Fruit fly (Drosophila melanogaster) whole organism, embryonic: ENCODE measurements around the gene Nf1.

Source experiments
- Ada2b ChIP-seq: fragments of 200-800 bp; sonication (Bioruptor generic); IDR thresholded peaks from 2 replicates; pipeline ENCODE4 v1.3.6; 2022; ENCODE audit warnings: missing biosample characterization, missing genetic modification characterization
- Antp ChIP-seq: fragments of 200-800 bp; sonication (Bioruptor generic); optimal IDR thresholded peaks from 3 replicates; lab custom pipeline; 2016; ENCODE audit warnings: missing biosample characterization, missing genetic modification characterization
- BtbVII ChIP-seq: fragments of 200-800 bp; sonication (Bioruptor generic); optimal IDR thresholded peaks from 3 replicates; lab custom pipeline; 2017; ENCODE audit warnings: missing biosample characterization, mild to moderate bottlenecking, missing genetic modification characterization
- CG10274 ChIP-seq: fragments of 200-800 bp; sonication (Bioruptor generic); optimal IDR thresholded peaks from 3 replicates; lab custom pipeline; 2017; ENCODE audit warnings: missing biosample characterization, mild to moderate bottlenecking, missing genetic modification characterization
- CG12219 ChIP-seq: fragments of 200-800 bp; sonication (Bioruptor generic); optimal IDR thresholded peaks from 3 replicates; lab custom pipeline; 2018; ENCODE audit warnings: missing biosample characterization, mild to moderate bottlenecking, missing genetic modification characterization
- CG1233 ChIP-seq: fragments of 200-800 bp; sonication (Bioruptor generic); optimal IDR thresholded peaks from 4 replicates; lab custom pipeline; 2018; ENCODE audit warnings: missing biosample characterization, mild to moderate bottlenecking, missing genetic modification characterization
- CG12659 ChIP-seq: fragments of 200-800 bp; sonication (Bioruptor generic); optimal IDR thresholded peaks from 3 replicates; lab custom pipeline; 2017; ENCODE audit warnings: mild to moderate bottlenecking, missing biosample characterization, missing genetic modification reagents, missing genetic modification characterization
- CG13775 ChIP-seq: fragments of 200-800 bp; sonication (Bioruptor generic); optimal IDR thresholded peaks from 3 replicates; lab custom pipeline; 2017; ENCODE audit warnings: missing biosample characterization, mild to moderate bottlenecking, missing genetic modification characterization
- CG14441 ChIP-seq: fragments of 200-800 bp; sonication (Bioruptor generic); IDR thresholded peaks from 2 replicates; pipeline ENCODE4 v1.3.6; 2022; ENCODE audit warnings: missing biosample characterization, missing genetic modification characterization
- CG16813 ChIP-seq: fragments of 200-800 bp; sonication (Bioruptor generic); IDR thresholded peaks from 3 replicates; pipeline ENCODE4 v1.3.6; 2022; ENCODE audit warnings: missing biosample characterization, missing genetic modification characterization; ENCODE audit not compliant: partially characterized antibody
- CG17328 ChIP-seq: fragments of 200-800 bp; sonication (Bioruptor generic); IDR thresholded peaks from 2 replicates; pipeline ENCODE4 v1.3.6; 2022; ENCODE audit warnings: missing biosample characterization, missing genetic modification characterization
- CG17359 ChIP-seq: fragments of 200-800 bp; sonication (Bioruptor generic); optimal IDR thresholded peaks from 3 replicates; lab custom pipeline; 2018; ENCODE audit warnings: missing biosample characterization, mild to moderate bottlenecking, missing genetic modification characterization, moderate library complexity
- CG17361 ChIP-seq: fragments of 200-800 bp; sonication (Bioruptor generic); IDR thresholded peaks from 3 replicates; pipeline ENCODE4 v1.3.6; 2022; ENCODE audit warnings: missing biosample characterization, missing genetic modification characterization
- CG1792 ChIP-seq: fragments of 200-800 bp; sonication (Bioruptor generic); optimal IDR thresholded peaks from 2 replicates; lab custom pipeline; 2016; ENCODE audit warnings: missing biosample characterization, missing genetic modification characterization
- CG2199 ChIP-seq: fragments of 200-800 bp; sonication (Bioruptor generic); IDR thresholded peaks from 3 replicates; pipeline ENCODE4 v1.3.6; 2022; ENCODE audit warnings: missing biosample characterization, missing genetic modification characterization
- CG2875 ChIP-seq: fragments of 200-800 bp; sonication (Bioruptor generic); optimal IDR thresholded peaks from 2 replicates; lab custom pipeline; 2017; ENCODE audit warnings: missing biosample characterization, mild to moderate bottlenecking, missing genetic modification characterization, missing genetic modification reagents
- CG31224 ChIP-seq: fragments of 200-800 bp; sonication (Bioruptor generic); IDR thresholded peaks from 2 replicates; pipeline ENCODE4 v1.3.6; 2022; ENCODE audit warnings: missing biosample characterization, missing genetic modification characterization
- CG32767 ChIP-seq: fragments of 200-800 bp; sonication (Bioruptor generic); IDR thresholded peaks from 2 replicates; pipeline ENCODE4 v1.3.6; 2022; ENCODE audit warnings: missing biosample characterization, missing genetic modification characterization
- CG33557 ChIP-seq: fragments of 200-800 bp; sonication (Bioruptor generic); optimal IDR thresholded peaks from 2 replicates; lab custom pipeline; 2019; ENCODE audit warnings: missing biosample characterization, mild to moderate bottlenecking, missing genetic modification characterization, moderate library complexity
- CG34422 ChIP-seq: fragments of 200-800 bp; sonication (Bioruptor generic); IDR thresholded peaks from 3 replicates; pipeline ENCODE4 v1.3.6; 2022; ENCODE audit warnings: missing biosample characterization, missing genetic modification characterization
- CG3726 ChIP-seq: fragments of 200-800 bp; sonication (Bioruptor generic); IDR thresholded peaks from 3 replicates; pipeline ENCODE4, ENCODE4 v1.3.6; 2022; ENCODE audit warnings: missing biosample characterization, missing genetic modification characterization
- CG6654 ChIP-seq: fragments of 200-800 bp; sonication (Bioruptor generic); optimal IDR thresholded peaks from 2 replicates; lab custom pipeline; 2017; ENCODE audit warnings: missing biosample characterization, mild to moderate bottlenecking, missing genetic modification characterization
- CG7372 ChIP-seq: fragments of 200-800 bp; sonication (Bioruptor generic); IDR thresholded peaks from 2 replicates; pipeline ENCODE4 v1.3.6; 2022; ENCODE audit warnings: missing biosample characterization, missing genetic modification characterization
- CG8944 ChIP-seq: fragments of 200-800 bp; sonication (Bioruptor generic); optimal IDR thresholded peaks from 3 replicates; lab custom pipeline; 2016; ENCODE audit warnings: missing biosample characterization, missing genetic modification characterization
- CG9797 ChIP-seq: fragments of 200-800 bp; sonication (Bioruptor generic); optimal IDR thresholded peaks from 3 replicates; lab custom pipeline; 2018; ENCODE audit warnings: missing biosample characterization, mild to moderate bottlenecking, missing genetic modification characterization
- Chrac-16 ChIP-seq: fragments of 200-800 bp; sonication (Bioruptor generic); optimal IDR thresholded peaks from 3 replicates; lab custom pipeline; 2016; ENCODE audit warnings: missing biosample characterization, missing genetic modification characterization
- CkIIα-i1 ChIP-seq: fragments of 200-800 bp; sonication (Bioruptor generic); IDR thresholded peaks from 2 replicates; pipeline ENCODE4 v1.3.6; 2022; ENCODE audit warnings: missing biosample characterization, missing genetic modification characterization
- Doc3 ChIP-seq: fragments of 200-800 bp; sonication (Bioruptor generic); IDR thresholded peaks from 3 replicates; pipeline ENCODE4 v1.3.6; 2022; ENCODE audit warnings: missing biosample characterization, missing genetic modification characterization; ENCODE audit not compliant: partially characterized antibody
- E2f2 ChIP-seq: fragments of 200-800 bp; sonication (Bioruptor generic); IDR thresholded peaks from 2 replicates; pipeline ENCODE4 v1.3.6; 2022; ENCODE audit warnings: missing biosample characterization, missing genetic modification characterization
- GATAe ChIP-seq: fragments of 200-800 bp; sonication (Bioruptor generic); conservative IDR thresholded peaks from 2 replicates; pipeline ENCODE4 v1.3.6; 2022; ENCODE audit warnings: missing biosample characterization, missing genetic modification characterization
- HLH3B ChIP-seq: fragments of 200-800 bp; sonication (Bioruptor generic); IDR thresholded peaks from 2 replicates; pipeline ENCODE4 v1.3.6; 2022; ENCODE audit warnings: missing biosample characterization, missing genetic modification characterization
- Hey ChIP-seq: fragments of 200-800 bp; sonication (Bioruptor generic); optimal IDR thresholded peaks from 3 replicates; lab custom pipeline; 2018; ENCODE audit warnings: missing biosample characterization, mild to moderate bottlenecking, missing genetic modification characterization
- Nf-YA ChIP-seq: fragments of 200-800 bp; sonication (Bioruptor generic); IDR thresholded peaks from 2 replicates; pipeline ENCODE4 v1.3.6; 2022; ENCODE audit warnings: missing biosample characterization, missing genetic modification characterization
- Sin3A ChIP-seq: fragments of >200 bp; optimal IDR thresholded peaks from 2 replicates; lab custom pipeline; 2018
- Xrp1 ChIP-seq: fragments of 200-800 bp; sonication (Bioruptor generic); IDR thresholded peaks from 2 replicates; pipeline ENCODE4 v1.3.6; 2022; ENCODE audit warnings: missing biosample characterization, missing genetic modification characterization
- emc ChIP-seq: fragments of 200-800 bp; sonication (Bioruptor generic); optimal IDR thresholded peaks from 2 replicates; lab custom pipeline; 2016; ENCODE audit warnings: missing biosample characterization, missing genetic modification characterization
- exex ChIP-seq: fragments of 200-800 bp; sonication (Bioruptor generic); optimal IDR thresholded peaks from 4 replicates; lab custom pipeline; 2018; ENCODE audit warnings: missing biosample characterization, mild to moderate bottlenecking, missing genetic modification characterization, moderate library complexity
- ftz-f1 ChIP-seq: fragments of 200-800 bp; sonication (Bioruptor generic); optimal IDR thresholded peaks from 2 replicates; lab custom pipeline; 2016; ENCODE audit warnings: missing biosample characterization, missing genetic modification characterization
- gem ChIP-seq: fragments of 200-800 bp; sonication (Bioruptor generic); optimal IDR thresholded peaks from 2 replicates; lab custom pipeline; 2019; ENCODE audit warnings: missing biosample characterization, mild to moderate bottlenecking, missing genetic modification characterization, moderate library complexity
- her ChIP-seq: fragments of 200-800 bp; sonication (Bioruptor generic); optimal IDR thresholded peaks from 2 replicates; lab custom pipeline; 2016; ENCODE audit warnings: missing biosample characterization, missing genetic modification characterization
- klu ChIP-seq: fragments of 200-800 bp; sonication (Bioruptor generic); IDR thresholded peaks from 2 replicates; pipeline ENCODE4 v1.3.6; 2022; ENCODE audit warnings: missing biosample characterization, missing genetic modification characterization
- nerfin-2 ChIP-seq: fragments of 200-800 bp; sonication (Bioruptor generic); IDR thresholded peaks from 2 replicates; pipeline ENCODE4 v1.3.6; 2022; ENCODE audit warnings: missing biosample characterization, missing genetic modification characterization; ENCODE audit not compliant: partially characterized antibody
- pita ChIP-seq: fragments of 200-800 bp; sonication (Bioruptor generic); optimal IDR thresholded peaks from 2 replicates; lab custom pipeline; 2017; ENCODE audit warnings: missing biosample characterization, mild to moderate bottlenecking, missing genetic modification characterization
- pzg ChIP-seq: fragments of 200-800 bp; sonication (Bioruptor generic); optimal IDR thresholded peaks from 3 replicates; lab custom pipeline; 2018; ENCODE audit warnings: missing biosample characterization, mild to moderate bottlenecking, missing genetic modification characterization, moderate library complexity
- row ChIP-seq: fragments of 200-800 bp; sonication (Bioruptor generic); IDR thresholded peaks from 3 replicates; pipeline ENCODE4 v1.3.6; 2022; ENCODE audit warnings: missing biosample characterization, missing genetic modification characterization
- sd ChIP-seq: fragments of 200-800 bp; sonication (Bioruptor generic); optimal IDR thresholded peaks from 3 replicates; lab custom pipeline; 2018; ENCODE audit warnings: missing biosample characterization, mild to moderate bottlenecking, missing genetic modification characterization, moderate library complexity
- sob ChIP-seq: fragments of 200-800 bp; sonication (Bioruptor generic); IDR thresholded peaks from 2 replicates; pipeline ENCODE4 v1.3.6; 2022; ENCODE audit warnings: missing biosample characterization, missing genetic modification characterization
- stwl ChIP-seq: fragments of 200-800 bp; sonication (Bioruptor generic); optimal IDR thresholded peaks from 3 replicates; lab custom pipeline; 2018; ENCODE audit warnings: missing biosample characterization, mild to moderate bottlenecking, missing genetic modification characterization, moderate library complexity
- tna ChIP-seq: fragments of 200-800 bp; sonication (Bioruptor generic); IDR thresholded peaks from 2 replicates; pipeline ENCODE4 v1.3.6; 2022; ENCODE audit warnings: missing biosample characterization, missing genetic modification characterization; ENCODE audit not compliant: partially characterized antibody
- zf30C ChIP-seq: fragments of 200-800 bp; sonication (Bioruptor generic); optimal IDR thresholded peaks from 3 replicates; lab custom pipeline; 2018; ENCODE audit warnings: missing biosample characterization, mild to moderate bottlenecking, missing genetic modification characterization

The Nf1 gene

DNA sequence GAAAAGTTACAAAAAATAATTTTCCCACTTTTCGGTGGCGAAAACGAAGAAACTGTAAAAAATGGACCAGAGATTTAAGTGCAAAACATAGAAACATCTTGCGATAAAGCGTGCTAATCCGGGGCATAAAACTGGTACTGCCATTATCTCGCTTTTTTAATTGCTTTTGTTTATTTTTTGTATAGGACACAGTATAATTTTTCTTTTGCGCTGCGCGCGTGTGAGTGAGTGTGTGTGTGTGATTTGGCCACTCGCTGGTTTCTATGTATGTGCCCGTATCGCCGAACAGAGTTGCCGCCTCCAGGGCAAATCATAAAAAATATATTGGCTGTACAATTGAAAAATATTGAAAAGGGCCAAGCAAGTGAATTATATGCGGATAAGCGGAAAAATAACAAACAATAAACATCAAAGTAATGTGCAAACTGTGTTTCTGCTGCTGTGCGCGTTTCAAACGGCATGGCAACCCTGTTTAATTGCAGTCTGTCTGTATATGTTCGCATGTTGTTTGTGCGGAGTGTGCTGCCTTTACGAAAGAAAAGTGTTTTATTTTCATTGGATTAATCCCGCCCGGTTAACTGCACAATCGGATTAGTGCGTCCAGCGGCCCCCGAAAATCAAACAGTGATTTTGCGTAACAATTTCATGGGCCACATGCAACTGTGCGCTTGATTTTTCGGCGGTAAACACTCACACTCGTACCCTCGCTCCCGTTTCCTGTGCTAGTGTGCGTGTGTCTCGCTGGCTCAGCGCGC is 59.5 kb downstream of the Nf1 start (continued):
- TF ChIP-seq CG1233 (GFP tag; lab: Kevin White, UChicago): peak; percentile 94
- peak; percentile 53 for TF ChIP-seq ftz-f1
- TF ChIP-seq CG13775 (GFP tag; lab: Kevin White, UChicago): peak; percentile 97
- peak; percentile 75 for TF ChIP-seq CG33557 (GFP tag; lab: Kevin White, UChicago)
- TF ChIP-seq CG3726: peak; percentile 96
- peak; percentile 78 for TF ChIP-seq E2f2 (GFP tag; lab: Robert Waterston, UW)
- TF ChIP-seq CG2199 (GFP tag; lab: Robert Waterston, UW): peak; percentile 94
- peak; percentile 96 for TF ChIP-seq CG12219 (GFP tag; lab: Kevin White, UChicago)
- peak; percentile 33 for TF ChIP-seq pzg (GFP tag; lab: Kevin White, UChicago)
- TF ChIP-seq HLH3B: peak; percentile 96
- peak; percentile 35; the same call in 1 of the 3 replicates for TF ChIP-seq CG16813 (GFP tag; lab: Robert Waterston, UW)
- TF ChIP-seq CG31224 (GFP tag; lab: Robert Waterston, UW): peak; percentile 93
- peak; percentile 97 for TF ChIP-seq CG12659 (GFP tag; lab: Kevin White, UChicago)
- TF ChIP-seq CG1792: peak; percentile 95
- TF ChIP-seq CG14441 (GFP tag; lab: Robert Waterston, UW): peak; percentile 99
- TF ChIP-seq CG6654 (GFP tag; lab: Kevin White, UChicago): peak; percentile 89
- peak; percentile 55 for TF ChIP-seq stwl (tag; lab: Kevin White, UChicago)
- peak; percentile 74 for TF ChIP-seq exex (tag; lab: Kevin White, UChicago)
- no peak for TF ChIP-seq nerfin-2 (GFP tag; lab: Robert Waterston, UW)
- TF ChIP-seq row (GFP tag; lab: Robert Waterston, UW): peak; percentile 97
- TF ChIP-seq CG2875: peak; percentile 95
- TF ChIP-seq zf30C (GFP tag; lab: Kevin White, UChicago): no peak
- peak; percentile 36 for TF ChIP-seq CG9797 (GFP tag; lab: Kevin White, UChicago)
- peak; percentile 97 for TF ChIP-seq CG8944 (GFP tag; lab: Kevin White, UChicago)
- TF ChIP-seq CG17328 (GFP tag; lab: Robert Waterston, UW): peak; percentile 98
- TF ChIP-seq CG17359 (tag; lab: Kevin White, UChicago): peak; percentile 96
- TF ChIP-seq GATAe (GFP tag; lab: Robert Waterston, UW): peak; percentile 91
- peak; percentile 92 for TF ChIP-seq klu (GFP tag; lab: Robert Waterston, UW)
- TF ChIP-seq Antp (GFP tag; lab: Kevin White, UChicago): peak; percentile 98
- peak; percentile 97 for TF ChIP-seq CG32767 (GFP tag; lab: Robert Waterston, UW)
- TF ChIP-seq Doc3 (GFP tag; lab: Robert Waterston, UW): no peak
- no peak for TF ChIP-seq tna (GFP tag; lab: Robert Waterston, UW)
- peak; percentile 97 for TF ChIP-seq Ada2b
- TF ChIP-seq BtbVII (GFP tag; lab: Kevin White, UChicago): peak; percentile 94
- peak; percentile 25 for TF ChIP-seq Sin3A (lab: Kevin White, UChicago)
- peak; percentile 91 for TF ChIP-seq Nf-YA
- peak; percentile 97 for TF ChIP-seq CG17361 (GFP tag; lab: Robert Waterston, UW)
- TF ChIP-seq gem (tag; lab: Kevin White, UChicago): peak; percentile 97
- peak; percentile 91 for TF ChIP-seq emc (GFP tag; lab: Kevin White, UChicago)
- TF ChIP-seq CkIIα-i1 (GFP tag; lab: Robert Waterston, UW): peak; percentile 79
- peak; percentile 76 for TF ChIP-seq sd (tag; lab: Kevin White, UChicago)
- TF ChIP-seq sob (GFP tag; lab: Robert Waterston, UW): peak; percentile 96
- peak; percentile 86 for TF ChIP-seq CG10274 (GFP tag; lab: Kevin White, UChicago)
- TF ChIP-seq CG34422: peak; percentile 98
- peak; percentile 81 for TF ChIP-seq Hey
- TF ChIP-seq CG7372 (GFP tag; lab: Robert Waterston, UW): peak; percentile 95
- TF ChIP-seq Xrp1 (GFP tag; lab: Robert Waterston, UW): peak; percentile 98
- TF ChIP-seq pita: no peak
- peak; percentile 95 for TF ChIP-seq her (GFP tag; lab: Kevin White, UChicago)
- peak; percentile 97 for TF ChIP-seq Chrac-16
